Fruit fly (Drosophila melanogaster) whole organism, larva: ENCODE data around the gene alpha-Man-IIa.
A peak's percentile ranks its signal among the peaks of the same experiment; 100 is the strongest.

Source experiments
- noc ChIP-seq: fragments of 200-800 bp; sonication (Bioruptor generic); optimal IDR thresholded peaks from 3 replicates; lab custom pipeline; 2019; ENCODE audit warnings: missing biosample characterization, mild to moderate bottlenecking, missing genetic modification characterization, moderate library complexity

The alpha-Man-IIa gene

DNA sequence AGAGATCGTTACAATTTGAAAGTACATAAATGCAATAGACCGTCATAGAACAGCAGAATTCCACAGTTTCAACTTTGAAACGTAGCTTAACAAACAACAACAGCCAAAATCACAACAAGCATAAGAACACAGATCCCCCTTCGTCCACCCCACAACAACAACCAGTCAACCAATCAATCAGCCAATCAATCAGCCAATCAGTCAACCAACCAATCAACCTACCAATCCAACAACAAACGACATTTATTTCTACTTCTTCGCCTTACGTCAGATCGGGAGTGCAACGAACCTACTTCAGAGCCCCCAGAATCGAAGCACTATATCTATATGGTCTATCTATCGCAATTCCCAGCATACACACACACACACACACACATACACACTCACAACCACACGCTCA lies 38.3 kb downstream of the alpha-Man-IIa start:
- TF ChIP-seq noc (tag; lab: Kevin White, UChicago) = no peak

- no peak for TF ChIP-seq noc (tag; lab: Kevin White, UChicago)
Observed at dm6 chr3R:9454980-9455379, 42.6 kb downstream of the alpha-Man-IIa start.

- no peak for TF ChIP-seq noc (tag; lab: Kevin White, UChicago)
Observed at dm6 chr3R:9456373-9456772, 44.0 kb downstream of the alpha-Man-IIa start, which contains the start of gene GstZ1. Gene GstZ1 (minus strand): TSS chr3R:9456546.

dm6 chr3R:9459385-9460285 lies 47.3 kb downstream of the alpha-Man-IIa start:
- peak; percentile 64 for TF ChIP-seq noc (tag; lab: Kevin White, UChicago)

- TF ChIP-seq noc (tag; lab: Kevin White, UChicago) = no peak
Observed at dm6 chr3R:9460488-9461150, 48.3 kb downstream of the alpha-Man-IIa start, which contains the start of gene GstZ2. Gene GstZ2 (minus strand): TSS chr3R:9460652.
